Fruit fly (Drosophila melanogaster) whole organism, embryonic: Measurements from ENCODE around the gene RNF220.

Source experiments
- ATbp ChIP-seq: fragments of 200-800 bp; sonication (Bioruptor generic); optimal IDR thresholded peaks from 2 replicates; lab custom pipeline; 2017; ENCODE audit warnings: missing biosample characterization, mild to moderate bottlenecking, missing genetic modification characterization, missing genetic modification reagents
- Ada2b ChIP-seq: fragments of 200-800 bp; sonication (Bioruptor generic); IDR thresholded peaks from 2 replicates; pipeline ENCODE4 v1.3.6; 2022; ENCODE audit warnings: missing biosample characterization, missing genetic modification characterization
- CG11504 ChIP-seq: fragments of 200-800 bp; sonication (Bioruptor generic); optimal IDR thresholded peaks from 3 replicates; lab custom pipeline; 2019; ENCODE audit warnings: missing biosample characterization, mild to moderate bottlenecking, missing genetic modification characterization, moderate library complexity
- CG12769 ChIP-seq: fragments of 200-800 bp; sonication (Bioruptor generic); optimal IDR thresholded peaks from 2 replicates; lab custom pipeline; 2019; ENCODE audit warnings: missing biosample characterization, mild to moderate bottlenecking, missing genetic modification characterization, moderate library complexity
- CG13424 ChIP-seq: fragments of 200-800 bp; sonication (Bioruptor generic); optimal IDR thresholded peaks from 2 replicates; lab custom pipeline; 2019; ENCODE audit warnings: missing biosample characterization, mild to moderate bottlenecking, missing genetic modification characterization, moderate library complexity
- CG13894 ChIP-seq: fragments of 200-800 bp; sonication (Bioruptor generic); optimal IDR thresholded peaks from 3 replicates; lab custom pipeline; 2018; ENCODE audit warnings: missing biosample characterization, mild to moderate bottlenecking, missing genetic modification characterization, moderate library complexity
- CG15696 ChIP-seq: fragments of 200-800 bp; sonication (Bioruptor generic); optimal IDR thresholded peaks from 2 replicates; lab custom pipeline; 2019; ENCODE audit warnings: missing biosample characterization, mild to moderate bottlenecking, missing genetic modification characterization, moderate library complexity
- CG1647 ChIP-seq: fragments of 200-800 bp; sonication (Bioruptor generic); optimal IDR thresholded peaks from 3 replicates; lab custom pipeline; 2016; ENCODE audit warnings: missing biosample characterization, missing genetic modification characterization
- CG17568 ChIP-seq: fragments of 200-800 bp; sonication (Bioruptor generic); optimal IDR thresholded peaks from 2 replicates; lab custom pipeline; 2018; ENCODE audit warnings: missing biosample characterization, mild to moderate bottlenecking, missing genetic modification characterization, moderate library complexity
- CG2129 ChIP-seq: fragments of 200-800 bp; sonication (Bioruptor generic); IDR thresholded peaks from 2 replicates; pipeline ENCODE4 v1.3.6; 2022; ENCODE audit warnings: missing biosample characterization, missing genetic modification characterization; ENCODE audit not compliant: partially characterized antibody
- CG3281 ChIP-seq: fragments of 200-800 bp; sonication (Bioruptor generic); optimal IDR thresholded peaks from 3 replicates; lab custom pipeline; 2017; ENCODE audit warnings: missing biosample characterization, mild to moderate bottlenecking, missing genetic modification characterization
- CG6175 ChIP-seq: fragments of 200-800 bp; sonication (Bioruptor generic); IDR thresholded peaks from 3 replicates; pipeline ENCODE4 v1.3.6; 2022; ENCODE audit warnings: missing biosample characterization, missing genetic modification characterization
- CG7928 ChIP-seq: fragments of 200-800 bp; sonication (Bioruptor generic); optimal IDR thresholded peaks from 2 replicates; lab custom pipeline; 2017; ENCODE audit warnings: missing biosample characterization, mild to moderate bottlenecking, missing genetic modification characterization
- CG8478 ChIP-seq: fragments of >200 bp; optimal IDR thresholded peaks from 2 replicates; lab custom pipeline; 2018
- D ChIP-seq, 2 experiments: fragments of 200-800 bp in 1 of 2; fragments of >200 bp in 1 of 2; sonication (Bioruptor generic) in 1 of 2; optimal IDR thresholded peaks; 2 replicates in 1 of 2; 3 replicates in 1 of 2; lab custom pipeline; 2017; ENCODE audit warnings: mild to moderate bottlenecking in 1 of 2, missing biosample characterization in 1 of 2, missing genetic modification characterization in 1 of 2, missing genetic modification reagents in 1 of 2
- E2f2 ChIP-seq: fragments of 200-800 bp; sonication (Bioruptor generic); IDR thresholded peaks from 2 replicates; pipeline ENCODE4 v1.3.6; 2022; ENCODE audit warnings: missing biosample characterization, missing genetic modification characterization
- Gsc ChIP-seq: fragments of 200-800 bp; sonication (Bioruptor generic); IDR thresholded peaks from 2 replicates; pipeline ENCODE4 v1.3.6; 2022; ENCODE audit warnings: missing biosample characterization, missing genetic modification characterization
- MBD-R2 ChIP-seq: fragments of 200-800 bp; sonication (Bioruptor generic); IDR thresholded peaks from 2 replicates; pipeline ENCODE4 v1.3.6; 2022; ENCODE audit warnings: missing biosample characterization, missing genetic modification characterization
- Mes4 ChIP-seq: fragments of 200-800 bp; sonication (Bioruptor generic); optimal IDR thresholded peaks from 2 replicates; lab custom pipeline; 2016; ENCODE audit warnings: missing biosample characterization, missing genetic modification characterization
- Myb ChIP-seq: fragments of 200-800 bp; sonication (Bioruptor generic); optimal IDR thresholded peaks from 2 replicates; lab custom pipeline; 2016; ENCODE audit warnings: missing biosample characterization, missing genetic modification characterization
- NFAT ChIP-seq: fragments of 200-800 bp; sonication (Bioruptor generic); IDR thresholded peaks from 2 replicates; pipeline ENCODE4 v1.3.6; 2022; ENCODE audit warnings: missing biosample characterization, missing genetic modification characterization
- NK7.1 ChIP-seq: fragments of 200-800 bp; sonication (Bioruptor generic); optimal IDR thresholded peaks from 3 replicates; lab custom pipeline; 2016; ENCODE audit warnings: missing biosample characterization, missing genetic modification characterization
- Neu2 ChIP-seq: fragments of 200-800 bp; sonication (Bioruptor generic); optimal IDR thresholded peaks from 3 replicates; lab custom pipeline; 2016; ENCODE audit warnings: missing biosample characterization, missing genetic modification characterization, borderline replicate concordance
- Nf-YC ChIP-seq: fragments of 200-800 bp; optimal IDR thresholded peaks from 3 replicates; lab custom pipeline; 2019; ENCODE audit warnings: missing biosample characterization, mild to moderate bottlenecking, missing genetic modification characterization, moderate library complexity
- NfI ChIP-seq: fragments of 200-800 bp; sonication (Bioruptor generic); optimal IDR thresholded peaks from 3 replicates; lab custom pipeline; 2018; ENCODE audit warnings: missing biosample characterization, mild to moderate bottlenecking, missing genetic modification characterization, moderate library complexity
- Xbp1 ChIP-seq: fragments of 200-800 bp; sonication (Bioruptor generic); optimal IDR thresholded peaks from 3 replicates; lab custom pipeline; 2016; ENCODE audit warnings: missing biosample characterization, mild to moderate bottlenecking, missing genetic modification characterization
- Xrp1 ChIP-seq: fragments of 200-800 bp; sonication (Bioruptor generic); IDR thresholded peaks from 2 replicates; pipeline ENCODE4 v1.3.6; 2022; ENCODE audit warnings: missing biosample characterization, missing genetic modification characterization
- ac ChIP-seq: fragments of 200-800 bp; sonication (Bioruptor generic); optimal IDR thresholded peaks from 3 replicates; lab custom pipeline; 2017; ENCODE audit warnings: missing biosample characterization, mild to moderate bottlenecking, missing genetic modification characterization
- al ChIP-seq: fragments of 200-800 bp; sonication (Bioruptor generic); IDR thresholded peaks from 2 replicates; pipeline ENCODE4 v1.3.6; 2022; ENCODE audit warnings: missing biosample characterization, missing genetic modification characterization
- az2 ChIP-seq: fragments of 200-800 bp; sonication (Bioruptor generic); optimal IDR thresholded peaks from 3 replicates; lab custom pipeline; 2016; ENCODE audit warnings: missing biosample characterization, missing genetic modification characterization
- btn ChIP-seq: fragments of 200-800 bp; sonication (Bioruptor generic); optimal IDR thresholded peaks from 2 replicates; lab custom pipeline; 2016; ENCODE audit warnings: missing biosample characterization, missing genetic modification characterization
- cwo ChIP-seq: fragments of 200-800 bp; sonication (Bioruptor generic); optimal IDR thresholded peaks from 3 replicates; lab custom pipeline; 2017; ENCODE audit warnings: missing biosample characterization, missing genetic modification characterization, mild to moderate bottlenecking, moderate library complexity, missing genetic modification reagents
- dimm ChIP-seq: fragments of 200-800 bp; sonication (Bioruptor generic); IDR thresholded peaks from 2 replicates; pipeline ENCODE4 v1.3.6; 2022; ENCODE audit warnings: missing biosample characterization, missing genetic modification characterization
- dm ChIP-seq: fragments of 200-800 bp; sonication (Bioruptor generic); optimal IDR thresholded peaks from 3 replicates; lab custom pipeline; 2016; ENCODE audit warnings: missing biosample characterization, missing genetic modification characterization
- exex ChIP-seq: fragments of 200-800 bp; sonication (Bioruptor generic); optimal IDR thresholded peaks from 4 replicates; lab custom pipeline; 2018; ENCODE audit warnings: missing biosample characterization, mild to moderate bottlenecking, missing genetic modification characterization, moderate library complexity
- fd3F ChIP-seq: fragments of 200-800 bp; sonication (Bioruptor generic); optimal IDR thresholded peaks from 2 replicates; lab custom pipeline; 2018; ENCODE audit warnings: missing biosample characterization, mild to moderate bottlenecking, missing genetic modification characterization, moderate library complexity
- ind ChIP-seq: fragments of 200-800 bp; sonication (Bioruptor generic); optimal IDR thresholded peaks from 3 replicates; lab custom pipeline; 2016; ENCODE audit warnings: missing biosample characterization, missing genetic modification characterization
- lmd ChIP-seq: fragments of 200-800 bp; sonication (Bioruptor generic); IDR thresholded peaks from 2 replicates; pipeline ENCODE4 v1.3.6; 2022; ENCODE audit warnings: missing biosample characterization, missing genetic modification characterization
- lov ChIP-seq, 2 experiments: fragments of 200-800 bp in 1 of 2; fragments of >200 bp in 1 of 2; sonication (Bioruptor generic) in 1 of 2; IDR thresholded peaks in 1 of 2; optimal IDR thresholded peaks in 1 of 2; 2 replicates in 1 of 2; 3 replicates in 1 of 2; pipeline versions ENCODE4 v1.3.6 to Lab custom; 2017 to 2022; ENCODE audit warnings: missing biosample characterization in 1 of 2, missing genetic modification characterization in 1 of 2
- luna ChIP-seq: fragments of 200-800 bp; sonication (Bioruptor generic); optimal IDR thresholded peaks from 2 replicates; lab custom pipeline; 2016; ENCODE audit warnings: missing biosample characterization, missing genetic modification characterization
- nmo ChIP-seq: fragments of 200-800 bp; sonication (Bioruptor generic); optimal IDR thresholded peaks from 2 replicates; lab custom pipeline; 2018; ENCODE audit warnings: missing biosample characterization, mild to moderate bottlenecking, missing genetic modification characterization, moderate library complexity
- onecut ChIP-seq: fragments of 200-800 bp; sonication (Bioruptor generic); IDR thresholded peaks from 2 replicates; pipeline ENCODE4 v1.3.6; 2022; ENCODE audit warnings: missing biosample characterization, missing genetic modification characterization
- org-1 ChIP-seq: fragments of 200-800 bp; sonication (Bioruptor generic); optimal IDR thresholded peaks from 2 replicates; lab custom pipeline; 2017; ENCODE audit warnings: missing biosample characterization, missing genetic modification characterization
- pho ChIP-seq: fragments of 200-800 bp; sonication (Bioruptor generic); optimal IDR thresholded peaks from 2 replicates; lab custom pipeline; 2016; ENCODE audit warnings: missing biosample characterization, missing genetic modification characterization
- row ChIP-seq: fragments of 200-800 bp; sonication (Bioruptor generic); IDR thresholded peaks from 3 replicates; pipeline ENCODE4 v1.3.6; 2022; ENCODE audit warnings: missing biosample characterization, missing genetic modification characterization
- sisA ChIP-seq: fragments of 200-800 bp; sonication (Bioruptor generic); IDR thresholded peaks from 2 replicates; pipeline ENCODE4 v1.3.6; 2022; ENCODE audit warnings: missing biosample characterization, missing genetic modification characterization
- slp2 ChIP-seq: fragments of 200-800 bp; sonication (Bioruptor generic); optimal IDR thresholded peaks from 2 replicates; lab custom pipeline; 2016; ENCODE audit warnings: missing biosample characterization, missing genetic modification characterization
- stc ChIP-seq: fragments of 200-800 bp; sonication (Bioruptor generic); IDR thresholded peaks from 2 replicates; pipeline ENCODE4 v1.3.6; 2022; ENCODE audit warnings: missing biosample characterization, missing genetic modification characterization
- tgo ChIP-seq: fragments of 200-800 bp; sonication (Bioruptor generic); IDR thresholded peaks from 3 replicates; pipeline ENCODE4 v1.3.6; 2022; ENCODE audit warnings: missing biosample characterization, missing genetic modification characterization
- twi ChIP-seq: fragments of 200-800 bp; optimal IDR thresholded peaks from 2 replicates; lab custom pipeline; 2019; ENCODE audit warnings: missing biosample characterization, mild to moderate bottlenecking, missing genetic modification characterization, moderate library complexity

The RNF220 gene

dm6 chr3R:22690311-22690710, 35.9 kb downstream of the RNF220 start, which contains the start of the genes wfs1 and Nup133 (continued):
- TF ChIP-seq exex (peak; percentile 39), Xrp1 (peak; percentile 84), CG12769 (tag; lab: Kevin White, UChicago) (no peak), D (optimal IDR thresholded peaks at IDR 0.05; lab: Kevin White, UChicago) (no peak), D (GFP tag; optimal IDR thresholded peaks at IDR 0.05; lab: Kevin White, UChicago) (peak; percentile 60), Mes4 (GFP tag; lab: Kevin White, UChicago) (no peak), Ada2b (GFP tag; lab: Robert Waterston, UW) (peak; percentile 43; the same call in 1 of the 2 replicates), CG8478 (lab: Kevin White, UChicago) (no peak), stc (0 out of 2 replicates have a peak, but pooled peaks have one; percentile 49), CG13894 (no peak), tgo (GFP tag; lab: Robert Waterston, UW) (peak; percentile 68), lov (optimal IDR thresholded peaks at IDR 0.05; lab: Kevin White, UChicago) (no peak), lov (GFP tag; IDR thresholded peaks at IDR 0.05; lab: Robert Waterston, UW) (no peak), NFAT (GFP tag; lab: Robert Waterston, UW) (0 out of 2 replicates have a peak, but pooled peaks have one; percentile 40), al (GFP tag; lab: Robert Waterston, UW) (peak; percentile 59; the same call in 1 of the 2 replicates), Myb (GFP tag; lab: Kevin White, UChicago) (peak; percentile 18), CG2129 (GFP tag; lab: Robert Waterston, UW) (peak; percentile 59; the same call in 1 of the 2 replicates), CG7928 (GFP tag; lab: Kevin White, UChicago) (peak; percentile 5), nmo (peak; percentile 91), pho (GFP tag; lab: Kevin White, UChicago) (no peak), Neu2 (no peak), dm (GFP tag; lab: Kevin White, UChicago) (no peak), twi (tag; lab: Kevin White, UChicago) (peak; percentile 80), lmd (GFP tag; lab: Robert Waterston, UW) (peak; percentile 49; the same call in 1 of the 2 replicates), NfI (GFP tag; lab: Kevin White, UChicago) (peak; percentile 63), CG1647 (GFP tag; lab: Kevin White, UChicago) (no peak), row (GFP tag; lab: Robert Waterston, UW) (peak; percentile 94), ac (GFP tag; lab: Kevin White, UChicago) (no peak), luna (GFP tag; lab: Kevin White, UChicago) (no peak), btn (GFP tag; lab: Kevin White, UChicago) (no peak), MBD-R2 (GFP tag; lab: Robert Waterston, UW) (peak; percentile 88), ind (GFP tag; lab: Kevin White, UChicago) (peak; percentile 72), az2 (GFP tag; lab: Kevin White, UChicago) (peak; percentile 76), org-1 (peak; percentile 15), CG13424 (tag; lab: Kevin White, UChicago) (peak; percentile 93), E2f2 (GFP tag; lab: Robert Waterston, UW) (peak; percentile 58), CG6175 (GFP tag; lab: Robert Waterston, UW) (no peak), ATbp (GFP tag; lab: Kevin White, UChicago) (peak; percentile 48), Gsc (GFP tag; lab: Robert Waterston, UW) (no peak), fd3F (GFP tag; lab: Kevin White, UChicago) (peak; percentile 74), CG15696 (tag; lab: Kevin White, UChicago) (peak; percentile 92), CG11504 (tag; lab: Kevin White, UChicago) (no peak), NK7.1 (GFP tag; lab: Kevin White, UChicago) (no peak), Xbp1 (GFP tag; lab: Kevin White, UChicago) (peak; percentile 72), CG3281 (GFP tag; lab: Kevin White, UChicago) (no peak), cwo (GFP tag; lab: Kevin White, UChicago) (no peak), Nf-YC (tag; lab: Kevin White, UChicago) (no peak), onecut (peak; percentile 66; the same call in 1 of the 2 replicates), slp2 (no peak), dimm (GFP tag; lab: Robert Waterston, UW) (no peak), sisA (GFP tag; lab: Robert Waterston, UW) (peak; percentile 44; the same call in 1 of the 2 replicates), CG17568 (GFP tag; lab: Kevin White, UChicago) (no peak)
